Worm (Caenorhabditis elegans) whole organism, early embryonic: Measurements from ENCODE around the gene fkh-8.

Experiments used
- B0310.2 ChIP-seq: sonication (generic microtip); optimal IDR thresholded peaks from 2 replicates; lab custom pipeline; 2016; ENCODE audit warnings: mild to moderate bottlenecking, missing genetic modification characterization, missing compliant biosample characterization
- aly-1 ChIP-seq: sonication (generic microtip); optimal IDR thresholded peaks from 2 replicates; lab custom pipeline; 2016; ENCODE audit warnings: missing genetic modification characterization, missing compliant biosample characterization
- ama-1 ChIP-seq: fragments of 150-350 bp; optimal IDR thresholded peaks from 2 replicates; lab custom pipeline; 2014
- ceh-13 ChIP-seq: fragments of 200-800 bp; sonication (Bioruptor generic); optimal IDR thresholded peaks from 2 replicates; lab custom pipeline; 2018; ENCODE audit warnings: mild to moderate bottlenecking, missing genetic modification characterization, missing compliant biosample characterization
- flt-1 ChIP-seq: fragments of 200-800 bp; sonication (Bioruptor generic); IDR thresholded peaks from 2 replicates; pipeline ENCODE4 v1.3.6; 2022; ENCODE audit warnings: missing genetic modification characterization, missing compliant biosample characterization
- hmbx-1 ChIP-seq: sonication (generic microtip); optimal IDR thresholded peaks from 2 replicates; lab custom pipeline; 2016; ENCODE audit warnings: mild to moderate bottlenecking, missing genetic modification characterization, missing compliant biosample characterization
- pes-1 ChIP-seq: fragments of 200-800 bp; sonication (Bioruptor generic); IDR thresholded peaks from 2 replicates; pipeline ENCODE4 v1.3.6; 2022; ENCODE audit warnings: missing genetic modification reagents, missing genetic modification characterization, missing compliant biosample characterization

- no peak for TF ChIP-seq pes-1 (GFP tag; lab: Robert Waterston, UW)
- no peak for TF ChIP-seq flt-1
- no peak for TF ChIP-seq ceh-13 (GFP tag; lab: Kevin White, UChicago)
- TF ChIP-seq ama-1 (lab: Kevin White, UChicago), result no peak
- TF ChIP-seq aly-1 (tag; lab: Kevin White, UChicago), result no peak
- TF ChIP-seq hmbx-1 (tag; lab: Kevin White, UChicago), result no peak
- TF ChIP-seq B0310.2 (tag; lab: Kevin White, UChicago), result no peak
Measured at ce11 chrII:6181337-6181736, 9.9 kb downstream of the fkh-8 start.
